Fruit fly (Drosophila melanogaster) whole organism, embryonic: ENCODE results near the gene hook.

ENCODE experiments used
- CG1024 ChIP-seq: fragments of 200-800 bp; sonication (Bioruptor generic); IDR thresholded peaks from 2 replicates; pipeline ENCODE4 v1.3.6; 2022; ENCODE audit warnings: missing biosample characterization, missing genetic modification characterization
- CG11723 ChIP-seq: fragments of 200-800 bp; sonication (Bioruptor generic); optimal IDR thresholded peaks from 2 replicates; lab custom pipeline; 2017; ENCODE audit warnings: missing biosample characterization, mild to moderate bottlenecking, missing genetic modification characterization
- CG12104 ChIP-seq: fragments of 200-800 bp; sonication (Bioruptor generic); optimal IDR thresholded peaks from 3 replicates; lab custom pipeline; 2016; ENCODE audit warnings: missing biosample characterization, missing genetic modification characterization
- CG13287 ChIP-seq: fragments of 200-800 bp; sonication (Bioruptor generic); IDR thresholded peaks from 2 replicates; pipeline ENCODE4 v1.3.6; 2022; ENCODE audit warnings: missing biosample characterization, missing genetic modification characterization; ENCODE audit not compliant: partially characterized antibody
- CG1647 ChIP-seq: fragments of 200-800 bp; sonication (Bioruptor generic); optimal IDR thresholded peaks from 3 replicates; lab custom pipeline; 2016; ENCODE audit warnings: missing biosample characterization, missing genetic modification characterization
- CG16813 ChIP-seq: fragments of 200-800 bp; sonication (Bioruptor generic); IDR thresholded peaks from 3 replicates; pipeline ENCODE4 v1.3.6; 2022; ENCODE audit warnings: missing biosample characterization, missing genetic modification characterization; ENCODE audit not compliant: partially characterized antibody
- CG17612 ChIP-seq: fragments of 200-800 bp; sonication (Bioruptor generic); IDR thresholded peaks from 2 replicates; pipeline ENCODE4 v1.3.6; 2022; ENCODE audit warnings: missing biosample characterization, missing genetic modification characterization
- CG18476 ChIP-seq: fragments of 200-800 bp; sonication (Bioruptor generic); optimal IDR thresholded peaks from 2 replicates; lab custom pipeline; 2016; ENCODE audit warnings: missing biosample characterization, mild to moderate bottlenecking, missing genetic modification characterization
- CG18619 ChIP-seq: fragments of 200-800 bp; sonication (Bioruptor generic); optimal IDR thresholded peaks from 3 replicates; lab custom pipeline; 2017; ENCODE audit warnings: missing biosample characterization, mild to moderate bottlenecking, missing genetic modification characterization
- CG2678 ChIP-seq: fragments of 200-800 bp; sonication (Bioruptor generic); optimal IDR thresholded peaks from 3 replicates; lab custom pipeline; 2019; ENCODE audit warnings: missing biosample characterization, mild to moderate bottlenecking, missing genetic modification characterization, moderate library complexity
- CG31224 ChIP-seq: fragments of 200-800 bp; sonication (Bioruptor generic); IDR thresholded peaks from 2 replicates; pipeline ENCODE4 v1.3.6; 2022; ENCODE audit warnings: missing biosample characterization, missing genetic modification characterization
- CG32532 ChIP-seq: fragments of 200-800 bp; sonication (Bioruptor generic); IDR thresholded peaks from 2 replicates; pipeline ENCODE4 v1.3.6; 2022; ENCODE audit warnings: missing biosample characterization, missing genetic modification characterization
- CG33213 ChIP-seq: fragments of 200-800 bp; sonication (Bioruptor generic); optimal IDR thresholded peaks from 3 replicates; lab custom pipeline; 2016; ENCODE audit warnings: missing biosample characterization, missing genetic modification characterization
- CG4328 ChIP-seq: fragments of 200-800 bp; sonication (Bioruptor generic); optimal IDR thresholded peaks from 3 replicates; lab custom pipeline; 2017; ENCODE audit warnings: missing biosample characterization, missing genetic modification reagents, missing genetic modification characterization
- CG6175 ChIP-seq: fragments of 200-800 bp; sonication (Bioruptor generic); IDR thresholded peaks from 3 replicates; pipeline ENCODE4 v1.3.6; 2022; ENCODE audit warnings: missing biosample characterization, missing genetic modification characterization
- CG6654 ChIP-seq: fragments of 200-800 bp; sonication (Bioruptor generic); optimal IDR thresholded peaks from 2 replicates; lab custom pipeline; 2017; ENCODE audit warnings: missing biosample characterization, mild to moderate bottlenecking, missing genetic modification characterization
- CG7271 ChIP-seq: fragments of 200-800 bp; sonication (Bioruptor generic); optimal IDR thresholded peaks from 2 replicates; lab custom pipeline; 2018; ENCODE audit warnings: missing biosample characterization, mild to moderate bottlenecking, missing genetic modification characterization, moderate library complexity
- CG8281 ChIP-seq: fragments of 200-800 bp; sonication (Bioruptor generic); optimal IDR thresholded peaks from 2 replicates; lab custom pipeline; 2018; ENCODE audit warnings: missing biosample characterization, mild to moderate bottlenecking, missing genetic modification characterization, moderate library complexity
- CkIIα-i1 ChIP-seq: fragments of 200-800 bp; sonication (Bioruptor generic); IDR thresholded peaks from 2 replicates; pipeline ENCODE4 v1.3.6; 2022; ENCODE audit warnings: missing biosample characterization, missing genetic modification characterization
- Dip3 ChIP-seq: fragments of 200-800 bp; sonication (Bioruptor generic); optimal IDR thresholded peaks from 3 replicates; lab custom pipeline; 2016; ENCODE audit warnings: missing biosample characterization, missing genetic modification characterization
- Doc3 ChIP-seq: fragments of 200-800 bp; sonication (Bioruptor generic); IDR thresholded peaks from 3 replicates; pipeline ENCODE4 v1.3.6; 2022; ENCODE audit warnings: missing biosample characterization, missing genetic modification characterization; ENCODE audit not compliant: partially characterized antibody
- Ets97D ChIP-seq: fragments of 200-800 bp; sonication (Bioruptor generic); optimal IDR thresholded peaks from 3 replicates; lab custom pipeline; 2016; ENCODE audit warnings: missing biosample characterization, missing genetic modification characterization
- Kr ChIP-seq: fragments of 200-800 bp; sonication (Bioruptor generic); optimal IDR thresholded peaks from 2 replicates; lab custom pipeline; 2017; ENCODE audit warnings: missing biosample characterization, mild to moderate bottlenecking, missing genetic modification characterization
- Mrtf ChIP-seq: fragments of 200-800 bp; sonication (Bioruptor generic); IDR thresholded peaks from 3 replicates; pipeline ENCODE4 v1.3.6; 2022; ENCODE audit warnings: missing biosample characterization, missing genetic modification characterization
- Nf-YA ChIP-seq: fragments of 200-800 bp; sonication (Bioruptor generic); IDR thresholded peaks from 2 replicates; pipeline ENCODE4 v1.3.6; 2022; ENCODE audit warnings: missing biosample characterization, missing genetic modification characterization
- Nf-YB ChIP-seq: fragments of 200-800 bp; sonication (Bioruptor generic); optimal IDR thresholded peaks from 3 replicates; lab custom pipeline; 2019; ENCODE audit warnings: missing biosample characterization, mild to moderate bottlenecking, missing genetic modification characterization, moderate library complexity
- Ptx1 ChIP-seq: fragments of 200-800 bp; sonication (Bioruptor generic); IDR thresholded peaks from 2 replicates; pipeline ENCODE4 v1.3.6; 2022; ENCODE audit warnings: missing biosample characterization, missing genetic modification characterization
- Ravus ChIP-seq: fragments of 200-800 bp; sonication (Bioruptor generic); IDR thresholded peaks from 2 replicates; pipeline ENCODE4 v1.3.6; 2022; ENCODE audit warnings: missing biosample characterization, missing genetic modification characterization
- Side ChIP-seq: fragments of 200-800 bp; sonication (Bioruptor generic); optimal IDR thresholded peaks from 2 replicates; lab custom pipeline; 2016; ENCODE audit warnings: missing biosample characterization, missing genetic modification characterization
- Tbp ChIP-seq: fragments of >200 bp; optimal IDR thresholded peaks from 2 replicates; lab custom pipeline; 2018; ENCODE audit warnings: missing biosample characterization, missing genetic modification characterization
- ab ChIP-seq: fragments of 200-800 bp; sonication (Bioruptor generic); optimal IDR thresholded peaks from 2 replicates; lab custom pipeline; 2016; ENCODE audit warnings: missing biosample characterization, missing genetic modification characterization
- az2 ChIP-seq: fragments of 200-800 bp; sonication (Bioruptor generic); optimal IDR thresholded peaks from 3 replicates; lab custom pipeline; 2016; ENCODE audit warnings: missing biosample characterization, missing genetic modification characterization
- btn ChIP-seq: fragments of 200-800 bp; sonication (Bioruptor generic); optimal IDR thresholded peaks from 2 replicates; lab custom pipeline; 2016; ENCODE audit warnings: missing biosample characterization, missing genetic modification characterization
- en ChIP-seq: fragments of 200-800 bp; sonication (Bioruptor generic); optimal IDR thresholded peaks from 2 replicates; lab custom pipeline; 2016; ENCODE audit warnings: missing biosample characterization, missing genetic modification characterization
- fu2 ChIP-seq: fragments of 200-800 bp; sonication (Bioruptor generic); optimal IDR thresholded peaks from 2 replicates; lab custom pipeline; 2016; ENCODE audit warnings: missing biosample characterization, missing genetic modification characterization
- h ChIP-seq: fragments of >200 bp; optimal IDR thresholded peaks from 2 replicates; lab custom pipeline; 2017
- ham ChIP-seq: fragments of 200-800 bp; sonication (Bioruptor generic); IDR thresholded peaks from 2 replicates; pipeline ENCODE4 v1.3.6; 2022; ENCODE audit warnings: missing biosample characterization, missing genetic modification characterization
- inv ChIP-seq: fragments of 200-800 bp; sonication (Bioruptor generic); IDR thresholded peaks from 2 replicates; pipeline ENCODE4 v1.3.6; 2022; ENCODE audit warnings: missing biosample characterization, missing genetic modification characterization; ENCODE audit not compliant: partially characterized antibody
- lmd ChIP-seq: fragments of 200-800 bp; sonication (Bioruptor generic); IDR thresholded peaks from 2 replicates; pipeline ENCODE4 v1.3.6; 2022; ENCODE audit warnings: missing biosample characterization, missing genetic modification characterization
- prd ChIP-seq, 3 experiments: fragments of >200 bp in 2 of 3; fragments of 200-800 bp in 1 of 3; sonication (Bioruptor generic) in 1 of 3; optimal IDR thresholded peaks in 2 of 3; IDR thresholded peaks in 1 of 3; 2 replicates in 2 of 3; 3 replicates in 1 of 3; pipeline versions ENCODE4 v1.3.6 to Lab custom; 2017 to 2022; ENCODE audit warnings: missing biosample characterization in 1 of 3, missing genetic modification characterization in 1 of 3
- psq ChIP-seq: fragments of 200-800 bp; sonication (Bioruptor generic); optimal IDR thresholded peaks from 2 replicates; lab custom pipeline; 2017; ENCODE audit warnings: missing biosample characterization, missing genetic modification characterization
- schlank ChIP-seq: fragments of 200-800 bp; sonication (Bioruptor generic); optimal IDR thresholded peaks from 2 replicates; lab custom pipeline; 2018; ENCODE audit warnings: missing biosample characterization, mild to moderate bottlenecking, missing genetic modification characterization
- shn ChIP-seq: fragments of 200-800 bp; sonication (Bioruptor generic); optimal IDR thresholded peaks from 3 replicates; lab custom pipeline; 2016; ENCODE audit warnings: missing biosample characterization, missing genetic modification characterization
- sim ChIP-seq: fragments of 200-800 bp; sonication (Bioruptor generic); IDR thresholded peaks from 2 replicates; pipeline ENCODE4 v1.3.6; 2022; ENCODE audit warnings: missing biosample characterization, missing genetic modification characterization
- sr ChIP-seq: fragments of 200-800 bp; sonication (Bioruptor generic); IDR thresholded peaks from 3 replicates; pipeline ENCODE4 v1.3.6; 2022; ENCODE audit warnings: missing biosample characterization, missing genetic modification characterization
- tin ChIP-seq: fragments of 200-800 bp; sonication (Bioruptor generic); optimal IDR thresholded peaks from 3 replicates; lab custom pipeline; 2016; ENCODE audit warnings: missing biosample characterization, missing genetic modification characterization
- tio ChIP-seq: fragments of 200-800 bp; sonication (Bioruptor generic); optimal IDR thresholded peaks from 2 replicates; lab custom pipeline; 2017; ENCODE audit warnings: missing biosample characterization, missing genetic modification characterization, inconsistent platforms
- toy ChIP-seq: fragments of 200-800 bp; sonication (Bioruptor generic); IDR thresholded peaks from 2 replicates; pipeline ENCODE4 v1.3.6; 2022; ENCODE audit warnings: missing biosample characterization, missing genetic modification characterization
- trem ChIP-seq: fragments of 200-800 bp; optimal IDR thresholded peaks from 3 replicates; lab custom pipeline; 2019; ENCODE audit warnings: missing biosample characterization, mild to moderate bottlenecking, missing genetic modification characterization, moderate library complexity
- usp ChIP-seq: fragments of >200 bp; optimal IDR thresholded peaks from 2 replicates; lab custom pipeline; 2017; ENCODE audit warnings: missing biosample characterization, missing genetic modification characterization
- vnd ChIP-seq: fragments of 200-800 bp; sonication (Bioruptor generic); IDR thresholded peaks from 3 replicates; pipeline ENCODE4 v1.3.6; 2022; ENCODE audit warnings: missing biosample characterization, missing genetic modification characterization; ENCODE audit not compliant: partially characterized antibody
- zf30C ChIP-seq: fragments of 200-800 bp; sonication (Bioruptor generic); optimal IDR thresholded peaks from 3 replicates; lab custom pipeline; 2018; ENCODE audit warnings: missing biosample characterization, mild to moderate bottlenecking, missing genetic modification characterization
- zfh1 ChIP-seq: fragments of 200-800 bp; sonication (Bioruptor generic); IDR thresholded peaks from 3 replicates; pipeline ENCODE4 v1.3.6; 2022; ENCODE audit warnings: missing biosample characterization, missing genetic modification characterization

The hook gene

dm6 chr2L:19033288-19033687, at the start of gene hook (continued):
- TF ChIP-seq toy (GFP tag; lab: Robert Waterston, UW) (no peak), CG18476 (GFP tag; lab: Kevin White, UChicago) (no peak), CG16813 (GFP tag; lab: Robert Waterston, UW) (peak; percentile 69), inv (GFP tag; lab: Robert Waterston, UW) (peak; percentile 67), CG18619 (GFP tag; lab: Kevin White, UChicago) (no peak), Tbp (GFP tag; lab: Kevin White, UChicago) (no peak), tio (GFP tag; lab: Kevin White, UChicago) (no peak), en (GFP tag; lab: Kevin White, UChicago) (no peak), Mrtf (no peak), Kr (no peak), CG11723 (GFP tag; lab: Kevin White, UChicago) (no peak), sr (no peak), psq (GFP tag; lab: Kevin White, UChicago) (no peak), CG31224 (no peak), fu2 (GFP tag; lab: Kevin White, UChicago) (no peak), Side (GFP tag; lab: Kevin White, UChicago) (no peak), trem (peak; percentile 52), Nf-YA (GFP tag; lab: Robert Waterston, UW) (no peak), CkIIα-i1 (no peak), CG8281 (tag; lab: Kevin White, UChicago) (no peak), schlank (tag; lab: Kevin White, UChicago) (no peak), zf30C (GFP tag; lab: Kevin White, UChicago) (no peak), lmd (GFP tag; lab: Robert Waterston, UW) (no peak), CG2678 (no peak), CG1024 (GFP tag; lab: Robert Waterston, UW) (no peak), CG17612 (GFP tag; lab: Robert Waterston, UW) (no peak), CG6175 (GFP tag; lab: Robert Waterston, UW) (no peak), ham (GFP tag; lab: Robert Waterston, UW) (no peak), az2 (no peak), Nf-YB (GFP tag; lab: Kevin White, UChicago) (no peak), shn (GFP tag; lab: Kevin White, UChicago) (no peak), CG7271 (no peak), Ravus (no peak), CG33213 (GFP tag; lab: Kevin White, UChicago) (no peak), Doc3 (GFP tag; lab: Robert Waterston, UW) (peak; percentile 84), vnd (peak; percentile 64), CG32532 (GFP tag; lab: Robert Waterston, UW) (no peak), h (lab: Kevin White, UChicago) (no peak), ab (GFP tag; lab: Kevin White, UChicago) (no peak), tin (no peak), usp (no peak), CG13287 (GFP tag; lab: Robert Waterston, UW) (peak; percentile 81), Ptx1 (GFP tag; lab: Robert Waterston, UW) (no peak), Ets97D (no peak), CG4328 (GFP tag; lab: Kevin White, UChicago) (no peak), Dip3 (no peak), CG12104 (GFP tag; lab: Kevin White, UChicago) (no peak), sim (no peak), prd (optimal IDR thresholded peaks at IDR 0.05; lab: Kevin White, UChicago) (no peak), prd (GFP tag; IDR thresholded peaks at IDR 0.05; lab: Robert Waterston, UW) (no peak), zfh1 (no peak), CG6654 (GFP tag; lab: Kevin White, UChicago) (no peak), CG1647 (no peak), btn (GFP tag; lab: Kevin White, UChicago) (no peak)
